Fruit fly (Drosophila melanogaster) whole organism, embryonic: Measurements from ENCODE around the gene tub.
A peak's percentile ranks its signal among the peaks of the same experiment; 100 is the strongest.

ENCODE experiments used
- ATbp ChIP-seq: fragments of 200-800 bp; sonication (Bioruptor generic); optimal IDR thresholded peaks from 2 replicates; lab custom pipeline; 2017; ENCODE audit warnings: missing biosample characterization, mild to moderate bottlenecking, missing genetic modification characterization, missing genetic modification reagents
- CG10979 ChIP-seq: fragments of 200-800 bp; sonication (Bioruptor generic); optimal IDR thresholded peaks from 2 replicates; lab custom pipeline; 2018; ENCODE audit warnings: missing biosample characterization, mild to moderate bottlenecking, missing genetic modification characterization, moderate library complexity
- CG12219 ChIP-seq: fragments of 200-800 bp; sonication (Bioruptor generic); optimal IDR thresholded peaks from 3 replicates; lab custom pipeline; 2018; ENCODE audit warnings: missing biosample characterization, mild to moderate bottlenecking, missing genetic modification characterization
- CG13894 ChIP-seq: fragments of 200-800 bp; sonication (Bioruptor generic); optimal IDR thresholded peaks from 3 replicates; lab custom pipeline; 2018; ENCODE audit warnings: missing biosample characterization, mild to moderate bottlenecking, missing genetic modification characterization, moderate library complexity
- CG14050 ChIP-seq: fragments of 200-800 bp; sonication (Bioruptor generic); IDR thresholded peaks from 3 replicates; pipeline ENCODE4 v1.3.6; 2022; ENCODE audit warnings: missing biosample characterization, missing genetic modification characterization
- CG14860 ChIP-seq: fragments of 200-800 bp; sonication (Bioruptor generic); IDR thresholded peaks from 3 replicates; pipeline ENCODE4 v1.3.6; 2022; ENCODE audit warnings: missing biosample characterization, missing genetic modification characterization; ENCODE audit not compliant: partially characterized antibody
- CG1603 ChIP-seq: fragments of 200-800 bp; sonication (Bioruptor generic); optimal IDR thresholded peaks from 2 replicates; lab custom pipeline; 2019; ENCODE audit warnings: missing biosample characterization, mild to moderate bottlenecking, missing genetic modification characterization, moderate library complexity
- CG1832 ChIP-seq: fragments of 200-800 bp; sonication (Bioruptor generic); optimal IDR thresholded peaks from 2 replicates; lab custom pipeline; 2017; ENCODE audit warnings: missing biosample characterization, mild to moderate bottlenecking, missing genetic modification characterization, inconsistent platforms
- CG34376 ChIP-seq: fragments of 200-800 bp; sonication (Bioruptor generic); optimal IDR thresholded peaks from 2 replicates; lab custom pipeline; 2018; ENCODE audit warnings: missing biosample characterization, mild to moderate bottlenecking, missing genetic modification characterization
- CG3838 ChIP-seq: fragments of 200-800 bp; sonication (Bioruptor generic); optimal IDR thresholded peaks from 3 replicates; lab custom pipeline; 2016; ENCODE audit warnings: missing biosample characterization, missing genetic modification characterization
- CG4328 ChIP-seq: fragments of 200-800 bp; sonication (Bioruptor generic); optimal IDR thresholded peaks from 3 replicates; lab custom pipeline; 2017; ENCODE audit warnings: missing biosample characterization, missing genetic modification reagents, missing genetic modification characterization
- CG4424 ChIP-seq: fragments of 200-800 bp; sonication (Bioruptor generic); optimal IDR thresholded peaks from 3 replicates; lab custom pipeline; 2016; ENCODE audit warnings: missing biosample characterization, missing genetic modification characterization
- CG6854 ChIP-seq: fragments of 200-800 bp; sonication (Bioruptor generic); optimal IDR thresholded peaks from 3 replicates; lab custom pipeline; 2017; ENCODE audit warnings: missing biosample characterization, mild to moderate bottlenecking, missing genetic modification characterization
- CG7963 ChIP-seq: fragments of 200-800 bp; sonication (Bioruptor generic); IDR thresholded peaks from 3 replicates; pipeline ENCODE4 v1.3.6; 2022; ENCODE audit warnings: missing biosample characterization, missing genetic modification characterization; ENCODE audit not compliant: partially characterized antibody
- CG8290 ChIP-seq, 3 experiments: fragments of 200-800 bp; sonication (Bioruptor generic); optimal IDR thresholded peaks; 2 replicates each; lab custom pipeline; 2016 to 2019; ENCODE audit warnings: missing biosample characterization in 3 of 3, missing genetic modification characterization in 3 of 3, mild to moderate bottlenecking in 2 of 3, moderate library complexity in 1 of 3
- CG8388 ChIP-seq: fragments of 200-800 bp; sonication (Bioruptor generic); optimal IDR thresholded peaks from 2 replicates; lab custom pipeline; 2019; ENCODE audit warnings: missing biosample characterization, mild to moderate bottlenecking, missing genetic modification characterization, moderate library complexity
- CG9609 ChIP-seq: fragments of 200-800 bp; sonication (Bioruptor generic); optimal IDR thresholded peaks from 3 replicates; lab custom pipeline; 2016; ENCODE audit warnings: missing biosample characterization, missing genetic modification characterization
- CG9727 ChIP-seq: fragments of 200-800 bp; sonication (Bioruptor generic); optimal IDR thresholded peaks from 3 replicates; lab custom pipeline; 2017; ENCODE audit warnings: missing biosample characterization, mild to moderate bottlenecking, missing genetic modification characterization
- CTCF ChIP-seq: fragments of 200-800 bp; sonication (Bioruptor generic); optimal IDR thresholded peaks from 2 replicates; lab custom pipeline; 2017; ENCODE audit warnings: missing biosample characterization, mild to moderate bottlenecking, missing genetic modification characterization, moderate library complexity
- CoRest ChIP-seq: fragments of 200-800 bp; sonication (Bioruptor generic); optimal IDR thresholded peaks from 3 replicates; lab custom pipeline; 2018; ENCODE audit warnings: missing biosample characterization, mild to moderate bottlenecking, missing genetic modification characterization, moderate library complexity
- Eip74EF ChIP-seq, 2 experiments: fragments of 200-800 bp in 1 of 2; fragments of >200 bp in 1 of 2; sonication (Bioruptor generic) in 1 of 2; optimal IDR thresholded peaks; 2 replicates each; lab custom pipeline; 2017 to 2019; ENCODE audit warnings: missing biosample characterization in 2 of 2, missing genetic modification characterization in 2 of 2, mild to moderate bottlenecking in 1 of 2, moderate library complexity in 1 of 2
- Gsc ChIP-seq: fragments of 200-800 bp; sonication (Bioruptor generic); IDR thresholded peaks from 2 replicates; pipeline ENCODE4 v1.3.6; 2022; ENCODE audit warnings: missing biosample characterization, missing genetic modification characterization
- HHEX ChIP-seq: fragments of 200-800 bp; sonication (Bioruptor generic); optimal IDR thresholded peaks from 3 replicates; lab custom pipeline; 2017; ENCODE audit warnings: missing biosample characterization, mild to moderate bottlenecking, missing genetic modification characterization, missing genetic modification reagents
- Kr ChIP-seq: fragments of 200-800 bp; sonication (Bioruptor generic); optimal IDR thresholded peaks from 2 replicates; lab custom pipeline; 2017; ENCODE audit warnings: missing biosample characterization, mild to moderate bottlenecking, missing genetic modification characterization
- MBD-R2 ChIP-seq: fragments of 200-800 bp; sonication (Bioruptor generic); IDR thresholded peaks from 2 replicates; pipeline ENCODE4 v1.3.6; 2022; ENCODE audit warnings: missing biosample characterization, missing genetic modification characterization
- NFAT ChIP-seq: fragments of 200-800 bp; sonication (Bioruptor generic); IDR thresholded peaks from 2 replicates; pipeline ENCODE4 v1.3.6; 2022; ENCODE audit warnings: missing biosample characterization, missing genetic modification characterization
- Neu2 ChIP-seq: fragments of 200-800 bp; sonication (Bioruptor generic); optimal IDR thresholded peaks from 3 replicates; lab custom pipeline; 2016; ENCODE audit warnings: missing biosample characterization, missing genetic modification characterization, borderline replicate concordance
- Ptx1 ChIP-seq: fragments of 200-800 bp; sonication (Bioruptor generic); IDR thresholded peaks from 2 replicates; pipeline ENCODE4 v1.3.6; 2022; ENCODE audit warnings: missing biosample characterization, missing genetic modification characterization
- Side ChIP-seq: fragments of 200-800 bp; sonication (Bioruptor generic); optimal IDR thresholded peaks from 2 replicates; lab custom pipeline; 2016; ENCODE audit warnings: missing biosample characterization, missing genetic modification characterization
- Trl ChIP-seq, 3 experiments: fragments of >200 bp in 2 of 3; fragments of 200-800 bp in 1 of 3; sonication (Bioruptor generic) in 1 of 3; optimal IDR thresholded peaks; 2 replicates in 1 of 3; 3 replicates in 2 of 3; lab custom pipeline; 2016 to 2017; ENCODE audit warnings: missing biosample characterization in 1 of 3, missing genetic modification characterization in 1 of 3
- Xbp1 ChIP-seq: fragments of 200-800 bp; sonication (Bioruptor generic); optimal IDR thresholded peaks from 3 replicates; lab custom pipeline; 2016; ENCODE audit warnings: missing biosample characterization, mild to moderate bottlenecking, missing genetic modification characterization
- aop ChIP-seq: fragments of 200-800 bp; sonication (Bioruptor generic); IDR thresholded peaks from 2 replicates; pipeline ENCODE4 v1.3.6; 2022; ENCODE audit warnings: missing biosample characterization, missing genetic modification characterization
- bsh ChIP-seq, 2 experiments: fragments of 200-800 bp; sonication (Bioruptor generic); optimal IDR thresholded peaks; 2 replicates each; lab custom pipeline; 2017 to 2018; ENCODE audit warnings: mild to moderate bottlenecking in 2 of 2, missing biosample characterization in 2 of 2, missing genetic modification characterization in 2 of 2, moderate library complexity in 1 of 2
- cas ChIP-seq: fragments of 200-800 bp; sonication (Bioruptor generic); IDR thresholded peaks from 2 replicates; pipeline ENCODE4 v1.3.6; 2022; ENCODE audit warnings: missing biosample characterization, missing genetic modification characterization
- corto ChIP-seq: fragments of 200-800 bp; sonication (Bioruptor generic); optimal IDR thresholded peaks from 2 replicates; lab custom pipeline; 2016; ENCODE audit warnings: missing biosample characterization, mild to moderate bottlenecking, missing genetic modification characterization, moderate library complexity
- dm ChIP-seq: fragments of 200-800 bp; sonication (Bioruptor generic); optimal IDR thresholded peaks from 3 replicates; lab custom pipeline; 2016; ENCODE audit warnings: missing biosample characterization, missing genetic modification characterization
- dpn ChIP-seq, 2 experiments: fragments of 200-800 bp; sonication (Bioruptor generic); optimal IDR thresholded peaks; 3 replicates each; lab custom pipeline; 2016; ENCODE audit warnings: missing biosample characterization in 2 of 2, missing genetic modification characterization in 2 of 2
- en ChIP-seq: fragments of 200-800 bp; sonication (Bioruptor generic); optimal IDR thresholded peaks from 2 replicates; lab custom pipeline; 2016; ENCODE audit warnings: missing biosample characterization, missing genetic modification characterization
- gcm2 ChIP-seq: fragments of 200-800 bp; sonication (Bioruptor generic); optimal IDR thresholded peaks from 2 replicates; lab custom pipeline; 2016; ENCODE audit warnings: missing biosample characterization, missing genetic modification characterization
- lov ChIP-seq, 2 experiments: fragments of 200-800 bp in 1 of 2; fragments of >200 bp in 1 of 2; sonication (Bioruptor generic) in 1 of 2; IDR thresholded peaks in 1 of 2; optimal IDR thresholded peaks in 1 of 2; 2 replicates in 1 of 2; 3 replicates in 1 of 2; pipeline versions ENCODE4 v1.3.6 to Lab custom; 2017 to 2022; ENCODE audit warnings: missing biosample characterization in 1 of 2, missing genetic modification characterization in 1 of 2
- pb ChIP-seq: fragments of 200-800 bp; sonication (Bioruptor generic); optimal IDR thresholded peaks from 3 replicates; lab custom pipeline; 2016; ENCODE audit warnings: missing biosample characterization, missing genetic modification characterization
- peb ChIP-seq: fragments of 200-800 bp; sonication (Bioruptor generic); IDR thresholded peaks from 2 replicates; pipeline ENCODE4 v1.3.6; 2022; ENCODE audit warnings: missing biosample characterization, missing genetic modification characterization
- pho ChIP-seq: fragments of 200-800 bp; sonication (Bioruptor generic); optimal IDR thresholded peaks from 2 replicates; lab custom pipeline; 2016; ENCODE audit warnings: missing biosample characterization, missing genetic modification characterization
- row ChIP-seq: fragments of 200-800 bp; sonication (Bioruptor generic); IDR thresholded peaks from 3 replicates; pipeline ENCODE4 v1.3.6; 2022; ENCODE audit warnings: missing biosample characterization, missing genetic modification characterization
- stwl ChIP-seq: fragments of 200-800 bp; sonication (Bioruptor generic); optimal IDR thresholded peaks from 3 replicates; lab custom pipeline; 2018; ENCODE audit warnings: missing biosample characterization, mild to moderate bottlenecking, missing genetic modification characterization, moderate library complexity
- tll ChIP-seq, 2 experiments: fragments of 200-800 bp in 1 of 2; fragments of >200 bp in 1 of 2; sonication (Bioruptor generic) in 1 of 2; optimal IDR thresholded peaks; 2 replicates each; lab custom pipeline; 2017 to 2019; ENCODE audit warnings: missing biosample characterization in 2 of 2, missing genetic modification characterization in 2 of 2, mild to moderate bottlenecking in 1 of 2, moderate library complexity in 1 of 2
- tna ChIP-seq: fragments of 200-800 bp; sonication (Bioruptor generic); IDR thresholded peaks from 2 replicates; pipeline ENCODE4 v1.3.6; 2022; ENCODE audit warnings: missing biosample characterization, missing genetic modification characterization; ENCODE audit not compliant: partially characterized antibody
- wdn ChIP-seq: fragments of 200-800 bp; sonication (Bioruptor generic); IDR thresholded peaks from 2 replicates; pipeline ENCODE4 v1.3.6; 2022; ENCODE audit warnings: missing biosample characterization, missing genetic modification characterization

The tub gene

dm6 chr3R:4397403-4398079 is 10.0 kb downstream of the tub start, which contains the start of gene CG9855 (continued):
- TF ChIP-seq ATbp (GFP tag; lab: Kevin White, UChicago) (no peak), Eip74EF (GFP tag; optimal IDR thresholded peaks at IDR 0.05; lab: Kevin White, UChicago) (no peak), pho (GFP tag; lab: Kevin White, UChicago) (no peak), peb (no peak), MBD-R2 (GFP tag; lab: Robert Waterston, UW) (peak; percentile 78), CG7963 (no peak), wdn (GFP tag; lab: Robert Waterston, UW) (no peak), tll (GFP tag; optimal IDR thresholded peaks at IDR 0.05; lab: Kevin White, UChicago) (no peak), CG10979 (no peak), Trl (optimal IDR thresholded peaks at IDR 0.05; lab: Kevin White, UChicago) (no peak), Trl (GFP tag; optimal IDR thresholded peaks at IDR 0.05; lab: Kevin White, UChicago) (no peak), Gsc (GFP tag; lab: Robert Waterston, UW) (no peak), stwl (tag; lab: Kevin White, UChicago) (peak; percentile 81), CoRest (tag; lab: Kevin White, UChicago) (peak; percentile 23), CG4424 (no peak), CG12219 (GFP tag; lab: Kevin White, UChicago) (no peak), corto (GFP tag; lab: Kevin White, UChicago) (no peak), en (GFP tag; lab: Kevin White, UChicago) (no peak), CG9727 (no peak), CG14860 (GFP tag; lab: Robert Waterston, UW) (no peak), CG4328 (GFP tag; lab: Kevin White, UChicago) (no peak), pb (GFP tag; lab: Kevin White, UChicago) (no peak), Neu2 (no peak), cas (GFP tag; lab: Robert Waterston, UW) (no peak), Side (GFP tag; lab: Kevin White, UChicago) (no peak), bsh (GFP tag; optimal IDR thresholded peaks at IDR 0.05; lab: Kevin White, UChicago) (no peak), CG13894 (tag; lab: Kevin White, UChicago) (peak; percentile 33), CG3838 (GFP tag; lab: Kevin White, UChicago) (no peak), HHEX (GFP tag; lab: Kevin White, UChicago) (no peak), CG34376 (no peak), CG8290 (GFP tag; optimal IDR thresholded peaks at IDR 0.05; lab: Kevin White, UChicago) (peak; percentile 24), CG8290 (tag; optimal IDR thresholded peaks at IDR 0.05; lab: Kevin White, UChicago) (peak in 1 of 2 experiments; percentile 20), CG9609 (no peak), tna (GFP tag; lab: Robert Waterston, UW) (no peak), CG1832 (GFP tag; lab: Kevin White, UChicago) (no peak), NFAT (GFP tag; lab: Robert Waterston, UW) (no peak), Kr (GFP tag; lab: Kevin White, UChicago) (no peak), row (peak; percentile 49), CG14050 (GFP tag; lab: Robert Waterston, UW) (no peak), gcm2 (GFP tag; lab: Kevin White, UChicago) (no peak), dm (GFP tag; lab: Kevin White, UChicago) (no peak), CG6854 (GFP tag; lab: Kevin White, UChicago) (no peak), dpn (GFP tag; optimal IDR thresholded peaks at IDR 0.05; lab: Kevin White, UChicago) (no peak), CTCF (peak; percentile 91), CG8388 (GFP tag; lab: Kevin White, UChicago) (no peak), Ptx1 (GFP tag; lab: Robert Waterston, UW) (no peak), aop (GFP tag; lab: Robert Waterston, UW) (no peak), CG1603 (peak; percentile 63), lov (optimal IDR thresholded peaks at IDR 0.05; lab: Kevin White, UChicago) (no peak), lov (GFP tag; IDR thresholded peaks at IDR 0.05; lab: Robert Waterston, UW) (no peak), Xbp1 (GFP tag; lab: Kevin White, UChicago) (no peak)
